Fruit fly (Drosophila melanogaster): ENCODE measurements around the gene gammaTub23C.

dm6 chr2L:2956992-2957391 lies 15.7 kb upstream of the gammaTub23C start:
- TF ChIP-seq Dll (optimal IDR thresholded peaks at IDR 0.05) (no peak), psq (optimal IDR thresholded peaks at IDR 0.05) (no peak), CG8478 (optimal IDR thresholded peaks at IDR 0.05) (no peak), EcR (GFP tag; optimal IDR thresholded peaks at IDR 0.05) (no peak), pan (optimal IDR thresholded peaks at IDR 0.05) (no peak)
